Worm (Caenorhabditis elegans): ENCODE measurements around the gene atic-1.

- TF ChIP-seq dao-5 (tag; optimal IDR thresholded peaks at IDR 0.05) (no peak), him-1 (tag; optimal IDR thresholded peaks at IDR 0.05) (no peak), W03F9.2 (tag; optimal IDR thresholded peaks at IDR 0.05) (peak; percentile 79)
These were observed 42.2 kb downstream of the atic-1 start, which contains the start of the genes xpo-3 and C49H3.3 for ce11 chrIV:7923982-7924480.
